Worm (Caenorhabditis elegans): ENCODE measurements around the gene T01D1.4.

T01D1.4 gene

ce11 chrII:217308-217707 lies 38.4 kb upstream of the T01D1.4 start:
- no peak for TF ChIP-seq daf-12 (tag; optimal IDR thresholded peaks at IDR 0.05)
- no peak for TF ChIP-seq ztf-4 (tag; optimal IDR thresholded peaks at IDR 0.05)
- TF ChIP-seq ztf-11 (tag; optimal IDR thresholded peaks at IDR 0.05) = no peak

ce11 chrII:216598-216997 lies 37.7 kb upstream of the T01D1.4 start, which contains the start of gene F48A11.4:
Gene F48A11.4 (minus strand): TSS chrII:216621.
- peak; percentile 17 for TF ChIP-seq nhr-76 (tag; optimal IDR thresholded peaks at IDR 0.05)
- TF ChIP-seq hmg-11 (tag; optimal IDR thresholded peaks at IDR 0.05) = peak; percentile 81
- TF ChIP-seq ZK546.5 (tag; optimal IDR thresholded peaks at IDR 0.05) = peak; percentile 21
- TF ChIP-seq fkh-10 (GFP tag; optimal IDR thresholded peaks at IDR 0.05) = peak; percentile 51
- TF ChIP-seq nhr-67 (tag; optimal IDR thresholded peaks at IDR 0.05) = no peak
- TF ChIP-seq ztf-11 (tag; optimal IDR thresholded peaks at IDR 0.05) = no peak
- peak; percentile 93 for TF ChIP-seq nhr-43 (tag; optimal IDR thresholded peaks at IDR 0.05; ENCODE audit: poor library complexity, severe bottlenecking)
- peak; percentile 53 for TF ChIP-seq egl-27 (tag; optimal IDR thresholded peaks at IDR 0.05)
- TF ChIP-seq fos-1 (tag; optimal IDR thresholded peaks at IDR 0.05) = no peak
- peak; percentile 60 for TF ChIP-seq pqm-1 (tag; optimal IDR thresholded peaks at IDR 0.05)
- TF ChIP-seq egl-5 (tag; optimal IDR thresholded peaks at IDR 0.05) = peak; percentile 91
- TF ChIP-seq ama-1 (optimal IDR thresholded peaks at IDR 0.05) = peak; percentile 93
- TF ChIP-seq mdl-1 (tag; optimal IDR thresholded peaks at IDR 0.05) = no peak
- peak; percentile 47 for TF ChIP-seq elt-1 (tag; optimal IDR thresholded peaks at IDR 0.05)
- no peak for TF ChIP-seq unc-39 (tag; optimal IDR thresholded peaks at IDR 0.05)
- peak; percentile 92 for TF ChIP-seq lsy-12 (tag; optimal IDR thresholded peaks at IDR 0.05)
- no peak for TF ChIP-seq eor-1 (tag; optimal IDR thresholded peaks at IDR 0.05)
- TF ChIP-seq snpc-4 (tag; optimal IDR thresholded peaks at IDR 0.05) = peak; percentile 74
- TF ChIP-seq nhr-23 (tag; optimal IDR thresholded peaks at IDR 0.05) = peak; percentile 95
- peak; percentile 89 for TF ChIP-seq jun-1 (tag; optimal IDR thresholded peaks at IDR 0.05)
- TF ChIP-seq nhr-11 (tag; optimal IDR thresholded peaks at IDR 0.05) = peak; percentile 23
- peak; percentile 78 for TF ChIP-seq R02D3.7 (tag; optimal IDR thresholded peaks at IDR 0.05)
- TF ChIP-seq elt-2 (tag; optimal IDR thresholded peaks at IDR 0.05) = peak; percentile 64
- no peak for TF ChIP-seq mml-1 (tag; optimal IDR thresholded peaks at IDR 0.05)
- TF ChIP-seq aly-2 (tag; optimal IDR thresholded peaks at IDR 0.05) = no peak
- no peak for TF ChIP-seq daf-12 (tag; optimal IDR thresholded peaks at IDR 0.05)
- peak; percentile 98 for TF ChIP-seq pha-4 (tag; optimal IDR thresholded peaks at IDR 0.05)
- peak; percentile 52 for TF ChIP-seq nhr-77 (tag; optimal IDR thresholded peaks at IDR 0.05)
- TF ChIP-seq ceh-9 (tag; optimal IDR thresholded peaks at IDR 0.05) = no peak
- TF ChIP-seq lin-15B (tag; optimal IDR thresholded peaks at IDR 0.05) = peak; percentile 98
- peak in 1 of 3 experiments; percentile 3 for TF ChIP-seq elt-3 (tag; optimal IDR thresholded peaks at IDR 0.05)
- no peak for TF ChIP-seq zag-1 (tag; optimal IDR thresholded peaks at IDR 0.05)
- TF ChIP-seq nhr-12 (tag; optimal IDR thresholded peaks at IDR 0.05) = no peak
- TF ChIP-seq nhr-25 (tag; optimal IDR thresholded peaks at IDR 0.05) = peak; percentile 94
- TF ChIP-seq fkh-2 (tag; optimal IDR thresholded peaks at IDR 0.05) = no peak
- no peak for TF ChIP-seq unc-62 (GFP tag; optimal IDR thresholded peaks at IDR 0.05)
- TF ChIP-seq nhr-28 (tag; optimal IDR thresholded peaks at IDR 0.05) = no peak
- peak; percentile 87 for TF ChIP-seq ceh-82 (tag; optimal IDR thresholded peaks at IDR 0.05)
- TF ChIP-seq skn-1 (tag; optimal IDR thresholded peaks at IDR 0.05) = peak; percentile 92
- no peak for TF ChIP-seq sea-2 (GFP tag; optimal IDR thresholded peaks at IDR 0.05)
- TF ChIP-seq ztf-4 (tag; optimal IDR thresholded peaks at IDR 0.05) = peak; percentile 63
- TF ChIP-seq ceh-16 (tag; optimal IDR thresholded peaks at IDR 0.05) = no peak
- no peak for TF ChIP-seq nhr-237 (tag; optimal IDR thresholded peaks at IDR 0.05)
- TF ChIP-seq tbx-2 (tag; optimal IDR thresholded peaks at IDR 0.05) = peak; percentile 89
- peak; percentile 80 for TF ChIP-seq ceh-28 (tag; optimal IDR thresholded peaks at IDR 0.05)
- peak; percentile 86 for TF ChIP-seq lin-39 (tag; optimal IDR thresholded peaks at IDR 0.05)
- peak; percentile 94 for TF ChIP-seq nfya-1 (tag; optimal IDR thresholded peaks at IDR 0.05; ENCODE audit: insufficient read depth)
